Fruit fly (Drosophila melanogaster) whole organism: ENCODE results near the gene CG3308.

Source experiments
- CG8478 ChIP-seq: fragments of >200 bp; optimal IDR thresholded peaks from 2 replicates; lab custom pipeline; 2018; ENCODE audit warnings: inconsistent platforms
- pan ChIP-seq: fragments of >200 bp; optimal IDR thresholded peaks from 2 replicates; lab custom pipeline; 2017
- psq ChIP-seq: fragments of >200 bp; optimal IDR thresholded peaks from 2 replicates; lab custom pipeline; 2017
- usp ChIP-seq: fragments of >200 bp; optimal IDR thresholded peaks from 2 replicates; lab custom pipeline; 2017; ENCODE audit warnings: missing biosample characterization, missing genetic modification characterization, mixed read lengths

DNA sequence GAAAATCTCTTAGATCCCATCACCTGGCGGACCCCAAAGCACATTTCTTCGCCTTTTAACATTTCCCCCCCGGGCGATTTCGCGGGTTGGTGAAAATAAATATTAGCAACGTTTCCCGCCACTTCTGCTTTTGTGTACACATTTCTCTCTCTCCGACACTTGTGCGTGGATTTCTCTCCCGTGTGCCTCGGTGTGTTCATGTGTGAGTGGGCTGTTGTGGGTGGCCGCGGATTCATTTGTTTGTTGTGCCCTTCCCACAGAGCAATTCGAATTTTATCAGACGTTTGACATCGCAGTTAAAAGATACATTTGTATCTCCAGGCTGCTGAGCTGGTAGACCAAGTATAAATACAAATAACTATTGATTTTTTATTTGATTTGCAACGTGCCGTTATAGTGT lies 49.4 kb downstream of the CG3308 start:
- no peak for TF ChIP-seq usp (GFP tag; lab: Kevin White, UChicago)
- TF ChIP-seq psq (lab: Kevin White, UChicago) = no peak
- TF ChIP-seq CG8478 (lab: Kevin White, UChicago) = no peak
- no peak for TF ChIP-seq pan (lab: Kevin White, UChicago)
